Fruit fly (Drosophila melanogaster): Measurements from ENCODE around the gene CG1468.
A peak's percentile ranks its signal among the peaks of the same experiment; 100 is the strongest.

Gene CG1468

DNA sequence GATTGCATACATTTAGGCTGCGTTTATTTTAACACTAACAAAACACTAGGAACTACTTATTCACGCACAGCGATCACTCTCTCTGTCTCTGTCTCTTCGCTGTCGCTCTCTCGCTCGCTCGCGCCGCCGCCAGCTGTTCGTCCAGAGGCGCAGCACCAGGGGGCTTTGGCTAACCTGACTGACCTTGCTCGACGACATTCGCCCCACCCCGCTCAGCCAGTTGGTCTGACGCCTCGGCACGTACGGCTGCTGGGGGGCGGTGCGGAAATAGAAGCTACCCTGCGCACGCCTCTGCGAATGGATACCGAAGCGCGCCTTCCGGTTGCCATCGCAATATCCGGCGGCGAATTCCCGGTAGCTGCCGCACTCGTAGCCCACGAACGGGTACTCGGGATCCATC lies 31.2 kb downstream of the CG1468 start:
- TF ChIP-seq Snoo (tag; optimal IDR thresholded peaks at IDR 0.05), result no peak
- 0 out of 2 replicates have a peak, but pooled peaks have one; percentile 21 for TF ChIP-seq Ets98B (GFP tag; IDR thresholded peaks at IDR 0.05)

DNA sequence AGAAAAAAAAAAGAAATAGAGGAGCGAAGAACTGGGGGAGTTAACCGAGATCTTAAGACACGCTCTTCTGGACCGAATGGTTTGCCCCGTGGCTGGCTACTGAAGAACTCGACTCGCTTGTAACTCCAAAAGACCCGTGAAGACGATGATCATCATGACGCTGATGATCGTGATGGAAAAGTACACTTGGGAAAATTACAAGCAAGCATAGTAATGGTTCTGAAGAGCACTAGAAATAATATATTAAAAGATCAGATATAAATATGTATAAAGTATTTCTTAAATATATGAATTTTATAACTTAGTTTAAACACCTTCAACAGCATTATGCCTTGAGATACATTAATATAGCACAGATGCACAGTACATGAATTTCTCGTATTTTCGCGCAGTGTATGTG lies 32.8 kb downstream of the CG1468 start, which contains the start of gene CG1986:
Gene CG1986 (minus strand): TSS at position 101 of the 400 bp plus-strand sequence.
- TF ChIP-seq CG15710 (tag; optimal IDR thresholded peaks at IDR 0.05) (no peak), CG8159 (tag; optimal IDR thresholded peaks at IDR 0.05) (no peak), CG34367 (tag; optimal IDR thresholded peaks at IDR 0.05) (no peak), gl (tag; optimal IDR thresholded peaks at IDR 0.05) (no peak), Snoo (tag; optimal IDR thresholded peaks at IDR 0.05) (no peak), Pif1A (GFP tag; optimal IDR thresholded peaks at IDR 0.05) (no peak), Pif1B (GFP tag; optimal IDR thresholded peaks at IDR 0.05) (no peak), CG17806 (tag; optimal IDR thresholded peaks at IDR 0.05) (no peak), CG9948 (tag; optimal IDR thresholded peaks at IDR 0.05) (no peak), CG8301 (tag; optimal IDR thresholded peaks at IDR 0.05) (no peak), fd96Ca (GFP tag; IDR thresholded peaks at IDR 0.05) (no peak), CG4496 (GFP tag; IDR thresholded peaks at IDR 0.05) (no peak), Ets98B (GFP tag; IDR thresholded peaks at IDR 0.05) (no peak), CG10348 (GFP tag; IDR thresholded peaks at IDR 0.05) (no peak), EcR (GFP tag; optimal IDR thresholded peaks at IDR 0.05) (no peak)

DNA sequence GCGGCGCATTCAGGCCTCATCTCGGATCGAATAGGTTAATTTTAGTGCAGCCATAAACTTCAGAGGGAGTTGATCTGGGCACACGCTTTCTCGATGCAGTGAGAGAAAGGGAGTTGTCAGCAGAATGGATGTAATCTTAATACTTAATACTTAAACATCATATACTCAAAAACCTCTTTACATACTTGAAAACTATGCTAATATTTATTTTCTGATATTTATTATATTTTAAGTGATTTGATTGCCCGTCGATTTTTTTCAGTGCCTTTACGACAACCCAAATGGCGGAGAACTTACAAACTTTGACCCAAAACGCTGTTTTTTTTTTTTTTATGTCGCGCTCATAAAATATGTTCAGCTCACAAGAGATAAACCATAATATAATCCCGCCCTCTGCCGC lies 33.5 kb downstream of the CG1468 start:
- TF ChIP-seq D1 (tag; optimal IDR thresholded peaks at IDR 0.05) (no peak), CG13204 (GFP tag; optimal IDR thresholded peaks at IDR 0.05) (no peak)

Measured in whole organism, pupa.